Worm (Caenorhabditis elegans) whole organism, L4 larva: Measurements from ENCODE around the gene Y17D7C.6.

ENCODE experiments used
- daf-16 ChIP-seq, 3 experiments: sonication (generic microtip); optimal IDR thresholded peaks; 2 replicates each; lab custom pipeline; 2016 to 2017; ENCODE audit warnings: missing genetic modification characterization in 3 of 3, missing genetic modification reagents in 3 of 3, mild to moderate bottlenecking in 2 of 3, missing compliant biosample characterization in 2 of 3, missing biosample characterization in 1 of 3, moderate library complexity in 1 of 3
- fkh-10 ChIP-seq: fragments of 150-350 bp; optimal IDR thresholded peaks from 2 replicates; lab custom pipeline; 2014; ENCODE audit warnings: missing biosample characterization, missing genetic modification reagents, missing genetic modification characterization

ce11 chrV:18731579-18732041 lies 22.0 kb downstream of the Y17D7C.6 start, which contains the start of the genes asp-18 and scl-19:
- no peak for TF ChIP-seq fkh-10 (GFP tag; lab: Kevin White, UChicago)
- no peak for TF ChIP-seq daf-16 (GFP tag; optimal IDR thresholded peaks at IDR 0.05; lab: Kevin White, UChicago)
- TF ChIP-seq daf-16 (tag; optimal IDR thresholded peaks at IDR 0.05; lab: Kevin White, UChicago), result no peak
